Fruit fly (Drosophila melanogaster) whole organism, embryonic: ENCODE data around the gene CG1172.

Source experiments
- Atf-2 ChIP-seq: fragments of 200-800 bp; sonication (Bioruptor generic); optimal IDR thresholded peaks from 2 replicates; lab custom pipeline; 2016; ENCODE audit warnings: missing biosample characterization, missing genetic modification characterization
- Bdp1 ChIP-seq: fragments of 200-800 bp; sonication (Bioruptor generic); optimal IDR thresholded peaks from 3 replicates; lab custom pipeline; 2016; ENCODE audit warnings: missing biosample characterization, missing genetic modification characterization
- CG10209 ChIP-seq: fragments of 200-800 bp; sonication (Bioruptor generic); optimal IDR thresholded peaks from 3 replicates; lab custom pipeline; 2017; ENCODE audit warnings: missing biosample characterization, mild to moderate bottlenecking, missing genetic modification characterization, missing genetic modification reagents
- CG10366 ChIP-seq: fragments of 200-800 bp; sonication (Bioruptor generic); IDR thresholded peaks from 2 replicates; pipeline ENCODE4 v1.3.6; 2022; ENCODE audit warnings: missing biosample characterization, missing genetic modification characterization
- CG11398 ChIP-seq: fragments of 200-800 bp; sonication (Bioruptor generic); optimal IDR thresholded peaks from 2 replicates; lab custom pipeline; 2016; ENCODE audit warnings: missing biosample characterization, missing genetic modification characterization
- CG12744 ChIP-seq: fragments of 200-800 bp; sonication (Bioruptor generic); optimal IDR thresholded peaks from 2 replicates; lab custom pipeline; 2016; ENCODE audit warnings: missing biosample characterization, missing genetic modification characterization
- CG14710 ChIP-seq: fragments of 200-800 bp; sonication (Bioruptor generic); optimal IDR thresholded peaks from 3 replicates; lab custom pipeline; 2019; ENCODE audit warnings: missing biosample characterization, mild to moderate bottlenecking, missing genetic modification characterization, moderate library complexity
- CG1647 ChIP-seq: fragments of 200-800 bp; sonication (Bioruptor generic); optimal IDR thresholded peaks from 3 replicates; lab custom pipeline; 2016; ENCODE audit warnings: missing biosample characterization, missing genetic modification characterization
- CG16813 ChIP-seq: fragments of 200-800 bp; sonication (Bioruptor generic); IDR thresholded peaks from 3 replicates; pipeline ENCODE4 v1.3.6; 2022; ENCODE audit warnings: missing biosample characterization, missing genetic modification characterization; ENCODE audit not compliant: partially characterized antibody
- CG18599 ChIP-seq: fragments of 200-800 bp; sonication (Bioruptor generic); optimal IDR thresholded peaks from 3 replicates; lab custom pipeline; 2017; ENCODE audit warnings: missing biosample characterization, missing genetic modification characterization, mild to moderate bottlenecking, moderate library complexity, missing genetic modification reagents
- CG18619 ChIP-seq: fragments of 200-800 bp; sonication (Bioruptor generic); optimal IDR thresholded peaks from 3 replicates; lab custom pipeline; 2017; ENCODE audit warnings: missing biosample characterization, mild to moderate bottlenecking, missing genetic modification characterization
- CG30020 ChIP-seq: fragments of 200-800 bp; optimal IDR thresholded peaks from 2 replicates; lab custom pipeline; 2019; ENCODE audit warnings: missing biosample characterization, mild to moderate bottlenecking, missing genetic modification characterization, moderate library complexity
- CG30403 ChIP-seq: fragments of 200-800 bp; sonication (Bioruptor generic); optimal IDR thresholded peaks from 3 replicates; lab custom pipeline; 2016; ENCODE audit warnings: missing biosample characterization, missing genetic modification characterization
- CG31388 ChIP-seq: fragments of 200-800 bp; sonication (Bioruptor generic); optimal IDR thresholded peaks from 2 replicates; lab custom pipeline; 2016; ENCODE audit warnings: missing biosample characterization, missing genetic modification characterization
- CG34224 ChIP-seq: fragments of 200-800 bp; sonication (Bioruptor generic); IDR thresholded peaks from 3 replicates; pipeline ENCODE4 v1.3.6; 2022; ENCODE audit warnings: missing biosample characterization, missing genetic modification characterization; ENCODE audit not compliant: partially characterized antibody
- CG42726 ChIP-seq: fragments of 200-800 bp; sonication (Bioruptor generic); IDR thresholded peaks from 2 replicates; pipeline ENCODE4 v1.3.6; 2022; ENCODE audit warnings: missing biosample characterization, missing genetic modification characterization; ENCODE audit not compliant: partially characterized antibody
- CG4282 ChIP-seq: fragments of 200-800 bp; sonication (Bioruptor generic); optimal IDR thresholded peaks from 2 replicates; lab custom pipeline; 2016; ENCODE audit warnings: missing biosample characterization, missing genetic modification characterization
- CG8388 ChIP-seq: fragments of 200-800 bp; sonication (Bioruptor generic); optimal IDR thresholded peaks from 2 replicates; lab custom pipeline; 2019; ENCODE audit warnings: missing biosample characterization, mild to moderate bottlenecking, missing genetic modification characterization, moderate library complexity
- Doc3 ChIP-seq: fragments of 200-800 bp; sonication (Bioruptor generic); IDR thresholded peaks from 3 replicates; pipeline ENCODE4 v1.3.6; 2022; ENCODE audit warnings: missing biosample characterization, missing genetic modification characterization; ENCODE audit not compliant: partially characterized antibody
- Elba2 ChIP-seq: fragments of 200-800 bp; sonication (Bioruptor generic); optimal IDR thresholded peaks from 3 replicates; lab custom pipeline; 2016; ENCODE audit warnings: missing biosample characterization, missing genetic modification characterization
- HLHmδ ChIP-seq: fragments of 200-800 bp; sonication (Bioruptor generic); optimal IDR thresholded peaks from 2 replicates; lab custom pipeline; 2018; ENCODE audit warnings: missing biosample characterization, mild to moderate bottlenecking, missing genetic modification characterization, moderate library complexity
- Hsf ChIP-seq: fragments of 200-800 bp; sonication (Bioruptor generic); optimal IDR thresholded peaks from 3 replicates; lab custom pipeline; 2016; ENCODE audit warnings: missing biosample characterization, missing genetic modification characterization
- Lpt ChIP-seq: fragments of >200 bp; optimal IDR thresholded peaks from 2 replicates; lab custom pipeline; 2018; ENCODE audit warnings: missing biosample characterization, missing genetic modification characterization
- MTF-1 ChIP-seq: fragments of 200-800 bp; sonication (Bioruptor generic); optimal IDR thresholded peaks from 2 replicates; lab custom pipeline; 2018; ENCODE audit warnings: missing biosample characterization, mild to moderate bottlenecking, missing genetic modification characterization, borderline replicate concordance
- Optix ChIP-seq: fragments of 200-800 bp; sonication (Bioruptor generic); IDR thresholded peaks from 3 replicates; pipeline ENCODE4 v1.3.6; 2022; ENCODE audit warnings: missing biosample characterization, missing genetic modification characterization
- Sox100B ChIP-seq: fragments of 200-800 bp; sonication (Bioruptor generic); optimal IDR thresholded peaks from 3 replicates; lab custom pipeline; 2018; ENCODE audit warnings: missing biosample characterization, mild to moderate bottlenecking, missing genetic modification characterization
- Sry-δ ChIP-seq: fragments of 200-800 bp; sonication (Bioruptor generic); optimal IDR thresholded peaks from 2 replicates; lab custom pipeline; 2016; ENCODE audit warnings: missing biosample characterization, missing genetic modification characterization
- TFAM ChIP-seq: fragments of 200-800 bp; sonication (Bioruptor generic); optimal IDR thresholded peaks from 2 replicates; lab custom pipeline; 2017; ENCODE audit warnings: missing biosample characterization, missing genetic modification characterization, inconsistent platforms
- Vsx1 ChIP-seq: fragments of 200-800 bp; sonication (Bioruptor generic); optimal IDR thresholded peaks from 2 replicates; lab custom pipeline; 2017; ENCODE audit warnings: missing biosample characterization, mild to moderate bottlenecking, missing genetic modification characterization, missing genetic modification reagents
- Xrp1 ChIP-seq: fragments of 200-800 bp; sonication (Bioruptor generic); IDR thresholded peaks from 2 replicates; pipeline ENCODE4 v1.3.6; 2022; ENCODE audit warnings: missing biosample characterization, missing genetic modification characterization
- ap ChIP-seq: fragments of 200-800 bp; sonication (Bioruptor generic); IDR thresholded peaks from 2 replicates; pipeline ENCODE4 v1.3.6; 2022; ENCODE audit warnings: missing biosample characterization, missing genetic modification characterization
- bowl ChIP-seq: fragments of 200-800 bp; sonication (Bioruptor generic); IDR thresholded peaks from 2 replicates; pipeline ENCODE4 v1.3.6; 2022; ENCODE audit warnings: missing biosample characterization, missing genetic modification characterization
- btn ChIP-seq: fragments of 200-800 bp; sonication (Bioruptor generic); optimal IDR thresholded peaks from 2 replicates; lab custom pipeline; 2016; ENCODE audit warnings: missing biosample characterization, missing genetic modification characterization
- croc ChIP-seq: fragments of 200-800 bp; sonication (Bioruptor generic); conservative IDR thresholded peaks from 3 replicates; pipeline ENCODE4 v1.3.6; 2022; ENCODE audit warnings: missing biosample characterization, missing genetic modification characterization
- en ChIP-seq: fragments of 200-800 bp; sonication (Bioruptor generic); optimal IDR thresholded peaks from 2 replicates; lab custom pipeline; 2016; ENCODE audit warnings: missing biosample characterization, missing genetic modification characterization
- fd96Cb ChIP-seq: fragments of 200-800 bp; sonication (Bioruptor generic); optimal IDR thresholded peaks from 2 replicates; lab custom pipeline; 2018; ENCODE audit warnings: missing biosample characterization, mild to moderate bottlenecking, missing genetic modification characterization, moderate library complexity
- gsb ChIP-seq: fragments of 200-800 bp; sonication (Bioruptor generic); IDR thresholded peaks from 2 replicates; pipeline ENCODE4 v1.3.6; 2022; ENCODE audit warnings: missing biosample characterization, missing genetic modification characterization
- h ChIP-seq: fragments of >200 bp; optimal IDR thresholded peaks from 2 replicates; lab custom pipeline; 2017
- hbn ChIP-seq: fragments of 200-800 bp; sonication (Bioruptor generic); IDR thresholded peaks from 2 replicates; pipeline ENCODE4 v1.3.6; 2022; ENCODE audit warnings: missing biosample characterization, missing genetic modification characterization; ENCODE audit not compliant: partially characterized antibody
- onecut ChIP-seq: fragments of 200-800 bp; sonication (Bioruptor generic); IDR thresholded peaks from 2 replicates; pipeline ENCODE4 v1.3.6; 2022; ENCODE audit warnings: missing biosample characterization, missing genetic modification characterization
- pita ChIP-seq: fragments of 200-800 bp; sonication (Bioruptor generic); optimal IDR thresholded peaks from 2 replicates; lab custom pipeline; 2017; ENCODE audit warnings: missing biosample characterization, mild to moderate bottlenecking, missing genetic modification characterization
- ranshi ChIP-seq: fragments of 200-800 bp; sonication (Bioruptor generic); IDR thresholded peaks from 2 replicates; pipeline ENCODE4 v1.3.6; 2022; ENCODE audit warnings: missing biosample characterization, missing genetic modification characterization
- sc ChIP-seq, 3 experiments: fragments of >200 bp in 2 of 3; fragments of 200-800 bp in 1 of 3; sonication (Bioruptor generic) in 1 of 3; optimal IDR thresholded peaks; 2 replicates in 2 of 3; 3 replicates in 1 of 3; lab custom pipeline; 2017; ENCODE audit warnings: mild to moderate bottlenecking in 1 of 3, missing biosample characterization in 1 of 3, missing genetic modification characterization in 1 of 3, missing genetic modification reagents in 1 of 3
- scrt ChIP-seq: fragments of 200-800 bp; sonication (Bioruptor generic); optimal IDR thresholded peaks from 2 replicates; lab custom pipeline; 2018; ENCODE audit warnings: missing biosample characterization, mild to moderate bottlenecking, missing genetic modification characterization, moderate library complexity
- sens ChIP-seq: fragments of 200-800 bp; sonication (Bioruptor generic); peaks from one replicate; lab custom pipeline; 2016; ENCODE audit warnings: missing biosample characterization, missing genetic modification characterization
- seq ChIP-seq: fragments of 200-800 bp; sonication (Bioruptor generic); IDR thresholded peaks from 2 replicates; pipeline ENCODE4 v1.3.6; 2022; ENCODE audit warnings: missing biosample characterization, missing genetic modification characterization
- sna ChIP-seq: fragments of 200-800 bp; sonication (Bioruptor generic); IDR thresholded peaks from 2 replicates; pipeline ENCODE4 v1.3.6; 2022; ENCODE audit warnings: missing biosample characterization, missing genetic modification characterization; ENCODE audit not compliant: partially characterized antibody
- twi ChIP-seq: fragments of 200-800 bp; optimal IDR thresholded peaks from 2 replicates; lab custom pipeline; 2019; ENCODE audit warnings: missing biosample characterization, mild to moderate bottlenecking, missing genetic modification characterization, moderate library complexity
- usp ChIP-seq: fragments of >200 bp; optimal IDR thresholded peaks from 2 replicates; lab custom pipeline; 2017; ENCODE audit warnings: missing biosample characterization, missing genetic modification characterization
- wor ChIP-seq: fragments of 200-800 bp; sonication (Bioruptor generic); IDR thresholded peaks from 2 replicates; pipeline ENCODE4 v1.3.6; 2022; ENCODE audit warnings: missing biosample characterization, missing genetic modification characterization

The CG1172 gene

dm6 chr3R:5368170-5368781 lies 25.4 kb upstream of the CG1172 start, which contains the start of gene Cerk (continued):
- no peak for TF ChIP-seq CG12744 (GFP tag; lab: Kevin White, UChicago)
- peak; percentile 34 for TF ChIP-seq CG10209 (GFP tag; lab: Kevin White, UChicago)
- peak; percentile 34; the same call in 1 of the 2 replicates for TF ChIP-seq CG10366 (GFP tag; lab: Robert Waterston, UW)
- peak; percentile 24 for TF ChIP-seq Bdp1 (GFP tag; lab: Kevin White, UChicago)
- TF ChIP-seq CG1647 (GFP tag; lab: Kevin White, UChicago), result no peak
- no peak for TF ChIP-seq Xrp1 (GFP tag; lab: Robert Waterston, UW)
- TF ChIP-seq btn (GFP tag; lab: Kevin White, UChicago), result no peak
- no peak for TF ChIP-seq scrt (GFP tag; lab: Kevin White, UChicago)
- TF ChIP-seq hbn (GFP tag; lab: Robert Waterston, UW), result peak; percentile 41
- no peak for TF ChIP-seq h (lab: Kevin White, UChicago)
- TF ChIP-seq CG34224, result no peak
- peak; percentile 24 for TF ChIP-seq Hsf (GFP tag; lab: Kevin White, UChicago)
- no peak for TF ChIP-seq fd96Cb (tag; lab: Kevin White, UChicago)
- TF ChIP-seq ap (GFP tag; lab: Robert Waterston, UW), result no peak
- peak; percentile 2 for TF ChIP-seq CG11398 (GFP tag; lab: Kevin White, UChicago)
- TF ChIP-seq croc (GFP tag; lab: Robert Waterston, UW), result no peak
- no peak for TF ChIP-seq en (GFP tag; lab: Kevin White, UChicago)
- no peak for TF ChIP-seq CG31388
- TF ChIP-seq wor (GFP tag; lab: Robert Waterston, UW), result no peak
- peak; percentile 66 for TF ChIP-seq Sry-δ (GFP tag; lab: Kevin White, UChicago)
- no peak for TF ChIP-seq Sox100B
- no peak for TF ChIP-seq CG4282
- peak; percentile 51 for TF ChIP-seq onecut (GFP tag; lab: Robert Waterston, UW)
- TF ChIP-seq CG18599, result peak; percentile 19
- TF ChIP-seq TFAM, result no peak
- no peak for TF ChIP-seq sc (optimal IDR thresholded peaks at IDR 0.05; lab: Kevin White, UChicago)
- no peak for TF ChIP-seq sc (GFP tag; optimal IDR thresholded peaks at IDR 0.05; lab: Kevin White, UChicago)
- TF ChIP-seq CG16813 (GFP tag; lab: Robert Waterston, UW), result peak; percentile 49; the same call in 1 of the 3 replicates
- peak; percentile 88 for TF ChIP-seq sens (GFP tag; lab: Kevin White, UChicago)
- peak; percentile 54 for TF ChIP-seq CG30403 (GFP tag; lab: Kevin White, UChicago)
- no peak for TF ChIP-seq CG8388
- peak; percentile 12 for TF ChIP-seq MTF-1 (GFP tag; lab: Kevin White, UChicago)
- 0 out of 3 replicates have a peak, but pooled peaks have one; percentile 37 for TF ChIP-seq Optix (GFP tag; lab: Robert Waterston, UW)
- 0 out of 2 replicates have a peak, but pooled peaks have one; percentile 10 for TF ChIP-seq ranshi (GFP tag; lab: Robert Waterston, UW)
- peak; percentile 67 for TF ChIP-seq HLHmδ (GFP tag; lab: Kevin White, UChicago)
- no peak for TF ChIP-seq Doc3
- TF ChIP-seq CG42726 (GFP tag; lab: Robert Waterston, UW), result peak; percentile 11; the same call in 1 of the 2 replicates
- TF ChIP-seq pita (GFP tag; lab: Kevin White, UChicago), result no peak
- TF ChIP-seq CG14710, result peak; percentile 52
- no peak for TF ChIP-seq bowl
- TF ChIP-seq CG18619 (GFP tag; lab: Kevin White, UChicago), result no peak
- no peak for TF ChIP-seq seq (GFP tag; lab: Robert Waterston, UW)
- TF ChIP-seq sna (GFP tag; lab: Robert Waterston, UW), result peak; percentile 47; the same call in 1 of the 2 replicates
- TF ChIP-seq CG30020 (tag; lab: Kevin White, UChicago), result peak; percentile 23
- TF ChIP-seq Vsx1 (GFP tag; lab: Kevin White, UChicago), result no peak
- peak; percentile 48 for TF ChIP-seq Elba2
- no peak for TF ChIP-seq Lpt
- no peak for TF ChIP-seq usp (GFP tag; lab: Kevin White, UChicago)
- TF ChIP-seq gsb (GFP tag; lab: Robert Waterston, UW), result no peak
- no peak for TF ChIP-seq twi
- peak; percentile 24 for TF ChIP-seq Atf-2 (GFP tag; lab: Kevin White, UChicago)
